Fruit fly (Drosophila melanogaster) whole organism, wandering third instar larva: ENCODE data around the gene dlg1.

Experiments used
- Abd-B ChIP-seq: fragments of >200 bp; optimal IDR thresholded peaks from 2 replicates; lab custom pipeline; 2017; ENCODE audit warnings: missing biosample characterization, missing genetic modification characterization
- CG9705 ChIP-seq: fragments of 200-800 bp; sonication (Bioruptor generic); optimal IDR thresholded peaks from 2 replicates; lab custom pipeline; 2018; ENCODE audit warnings: missing biosample characterization, mild to moderate bottlenecking, missing genetic modification characterization
- CrebA ChIP-seq: fragments of 200-800 bp; sonication (Bioruptor generic); optimal IDR thresholded peaks from 2 replicates; lab custom pipeline; 2016; ENCODE audit warnings: missing biosample characterization, mild to moderate bottlenecking, missing genetic modification characterization, borderline replicate concordance
- Dfd ChIP-seq: fragments of >200 bp; optimal IDR thresholded peaks from 2 replicates; lab custom pipeline; 2017; ENCODE audit warnings: missing biosample characterization, missing genetic modification characterization
- HLH106 ChIP-seq: fragments of 200-800 bp; optimal IDR thresholded peaks from 3 replicates; lab custom pipeline; 2019; ENCODE audit warnings: missing biosample characterization, mild to moderate bottlenecking, missing genetic modification characterization, moderate library complexity
- Hr78 ChIP-seq: fragments of >200 bp; optimal IDR thresholded peaks from 2 replicates; lab custom pipeline; 2017; ENCODE audit warnings: missing biosample characterization, missing genetic modification characterization
- Hr83 ChIP-seq: fragments of 200-300 bp; sonication (Bioruptor generic); optimal IDR thresholded peaks from 2 replicates; lab custom pipeline; 2016; ENCODE audit warnings: missing biosample characterization, mild to moderate bottlenecking, missing genetic modification characterization, moderate library complexity; ENCODE audit not compliant: poor library complexity, severe bottlenecking
- Jra ChIP-seq: sonication (Bioruptor generic); optimal IDR thresholded peaks from 2 replicates; lab custom pipeline; 2016; ENCODE audit warnings: missing biosample characterization, missing genetic modification characterization
- Mio ChIP-seq: sonication (Bioruptor generic); optimal IDR thresholded peaks from 2 replicates; lab custom pipeline; 2016; ENCODE audit warnings: missing biosample characterization, missing genetic modification characterization
- Myc ChIP-seq: fragments of >200 bp; optimal IDR thresholded peaks from 2 replicates; lab custom pipeline; 2017
- OdsH ChIP-seq: fragments of 200-800 bp; sonication (Bioruptor generic); optimal IDR thresholded peaks from 2 replicates; lab custom pipeline; 2016; ENCODE audit warnings: missing biosample characterization, mild to moderate bottlenecking, missing genetic modification characterization
- Rel ChIP-seq, 2 experiments: fragments of 200-800 bp; sonication (Bioruptor generic) in 1 of 2; optimal IDR thresholded peaks; 2 replicates in 1 of 2; 3 replicates in 1 of 2; lab custom pipeline; 2016 to 2019; ENCODE audit warnings: mild to moderate bottlenecking in 2 of 2, missing biosample characterization in 2 of 2, missing genetic modification characterization in 2 of 2, moderate library complexity in 1 of 2
- Sp1 ChIP-seq: fragments of 200-800 bp; sonication (Bioruptor generic); optimal IDR thresholded peaks from 3 replicates; lab custom pipeline; 2019; ENCODE audit warnings: missing biosample characterization, mild to moderate bottlenecking, missing genetic modification characterization, moderate library complexity
- Vsx2 ChIP-seq: fragments of 200-300, 225-300 bp; sonication (Bioruptor generic); optimal IDR thresholded peaks from 2 replicates; lab custom pipeline; 2018; ENCODE audit warnings: missing biosample characterization, missing genetic modification characterization; ENCODE audit not compliant: partially characterized antibody
- brk ChIP-seq: fragments of 200-800 bp; sonication (Bioruptor generic); optimal IDR thresholded peaks from 2 replicates; lab custom pipeline; 2016; ENCODE audit warnings: missing biosample characterization, mild to moderate bottlenecking, missing genetic modification characterization
- dsf ChIP-seq: sonication (Bioruptor generic); optimal IDR thresholded peaks from 2 replicates; lab custom pipeline; 2016; ENCODE audit warnings: missing biosample characterization, missing genetic modification characterization, borderline replicate concordance
- ey ChIP-seq: fragments of 200-800 bp; sonication (Bioruptor generic); optimal IDR thresholded peaks from 2 replicates; lab custom pipeline; 2016; ENCODE audit warnings: missing biosample characterization, missing genetic modification characterization
- foxo ChIP-seq, 2 experiments: fragments of 200-800 bp; sonication (Bioruptor generic); optimal IDR thresholded peaks; 2 replicates in 1 of 2; 3 replicates in 1 of 2; lab custom pipeline; 2016 to 2017; ENCODE audit warnings: missing biosample characterization in 2 of 2, missing genetic modification characterization in 2 of 2
- fru ChIP-seq: fragments of 200-800 bp; sonication (Bioruptor generic); optimal IDR thresholded peaks from 3 replicates; lab custom pipeline; 2016; ENCODE audit warnings: missing biosample characterization, mild to moderate bottlenecking, missing genetic modification characterization
- h ChIP-seq: fragments of 200-800 bp; sonication (Bioruptor generic); optimal IDR thresholded peaks from 3 replicates; lab custom pipeline; 2016; ENCODE audit warnings: missing biosample characterization, mild to moderate bottlenecking, missing genetic modification characterization
- jim ChIP-seq: fragments of 175-275, 200-325 bp; sonication (Bioruptor generic); optimal IDR thresholded peaks from 2 replicates; lab custom pipeline; 2016; ENCODE audit warnings: missing biosample characterization, mild to moderate bottlenecking, missing genetic modification characterization
- lola ChIP-seq: fragments of >200 bp; optimal IDR thresholded peaks from 2 replicates; lab custom pipeline; 2017; ENCODE audit warnings: missing biosample characterization, missing genetic modification characterization
- pan ChIP-seq: fragments of >200 bp; optimal IDR thresholded peaks from 2 replicates; lab custom pipeline; 2017
- psq ChIP-seq: fragments of 200-800 bp; sonication (Bioruptor generic); optimal IDR thresholded peaks from 3 replicates; lab custom pipeline; 2017; ENCODE audit warnings: missing biosample characterization, mild to moderate bottlenecking, missing genetic modification characterization, moderate library complexity
- rgr ChIP-seq: fragments of 200-800 bp; sonication (Bioruptor generic); optimal IDR thresholded peaks from 3 replicates; lab custom pipeline; 2016; ENCODE audit warnings: missing biosample characterization, mild to moderate bottlenecking, missing genetic modification characterization
- sage ChIP-seq: fragments of 200-800 bp; sonication (Bioruptor generic); optimal IDR thresholded peaks from 2 replicates; lab custom pipeline; 2016; ENCODE audit warnings: missing biosample characterization, mild to moderate bottlenecking, missing genetic modification characterization
- sv ChIP-seq: fragments of 200-800 bp; sonication (Bioruptor generic); optimal IDR thresholded peaks from 3 replicates; lab custom pipeline; 2016; ENCODE audit warnings: missing biosample characterization, missing genetic modification characterization
- tai ChIP-seq: sonication (Bioruptor generic); optimal IDR thresholded peaks from 2 replicates; lab custom pipeline; 2016; ENCODE audit warnings: missing biosample characterization, missing genetic modification characterization
- usp ChIP-seq: fragments of >200 bp; optimal IDR thresholded peaks from 2 replicates; lab custom pipeline; 2017; ENCODE audit warnings: missing biosample characterization, missing genetic modification characterization

dlg1 gene

dm6 chrX:11355708-11356174 is 13.7 kb upstream of the dlg1 start, which contains the start of gene dsh:
TSS of gene dsh (plus strand) at chrX:11355881.
- TF ChIP-seq Sp1 = peak; percentile 4
- TF ChIP-seq h (GFP tag; lab: Kevin White, UChicago) = no peak
- TF ChIP-seq lola (GFP tag; lab: Kevin White, UChicago) = no peak
- TF ChIP-seq usp (GFP tag; lab: Kevin White, UChicago) = no peak
- peak in 1 of 2 experiments; percentile 41 for TF ChIP-seq foxo (GFP tag; optimal IDR thresholded peaks at IDR 0.05; lab: Kevin White, UChicago)
- TF ChIP-seq psq (GFP tag; lab: Kevin White, UChicago) = peak; percentile 8

- TF ChIP-seq lola (GFP tag; lab: Kevin White, UChicago) (no peak), h (GFP tag; lab: Kevin White, UChicago) (no peak), Jra (GFP tag; lab: Kevin White, UChicago) (no peak), Abd-B (GFP tag; lab: Kevin White, UChicago) (no peak), brk (GFP tag; lab: Kevin White, UChicago) (no peak)
These were observed 12.8 kb upstream of the dlg1 start for dm6 chrX:11356648-11357047.

DNA sequence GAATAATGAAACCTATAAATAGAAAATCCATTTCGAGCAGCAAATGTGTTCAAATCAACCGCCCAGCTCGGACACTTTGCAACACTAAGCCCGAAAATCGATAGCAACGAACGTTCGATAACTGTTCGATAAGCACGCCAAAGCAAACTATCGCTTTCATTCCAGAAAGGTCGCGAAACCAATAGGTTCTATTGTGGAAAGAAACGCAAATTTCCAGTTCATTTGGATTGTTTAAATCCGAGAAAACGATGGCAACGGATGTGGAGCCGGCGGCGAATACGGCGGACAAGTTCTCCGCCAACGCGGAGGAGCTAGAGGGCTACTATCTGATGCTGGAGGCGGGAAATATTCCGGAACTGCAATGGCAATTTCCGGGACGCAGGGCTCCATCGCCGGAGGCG is 10.4 kb upstream of the dlg1 start, which contains the start of gene Pa1:
TSS of gene Pa1 (plus strand) at position 156 of the 401 bp plus-strand sequence.
- no peak for TF ChIP-seq Hr78 (GFP tag; lab: Kevin White, UChicago)
- TF ChIP-seq Hr83 = peak; percentile 10
- no peak for TF ChIP-seq rgr (GFP tag; lab: Kevin White, UChicago)
- no peak for TF ChIP-seq fru (GFP tag; lab: Kevin White, UChicago)
- no peak for TF ChIP-seq Dfd (GFP tag; lab: Kevin White, UChicago)
- peak; percentile 24 for TF ChIP-seq Sp1
- no peak for TF ChIP-seq Vsx2
- no peak for TF ChIP-seq ey (GFP tag; lab: Kevin White, UChicago)
- no peak for TF ChIP-seq Rel (GFP tag; optimal IDR thresholded peaks at IDR 0.05; lab: Kevin White, UChicago)
- peak; percentile 8 for TF ChIP-seq Rel (tag; optimal IDR thresholded peaks at IDR 0.05; lab: Kevin White, UChicago)
- TF ChIP-seq lola (GFP tag; lab: Kevin White, UChicago) = no peak

- TF ChIP-seq Hr78 (GFP tag; lab: Kevin White, UChicago) = no peak
- TF ChIP-seq pan = no peak
- no peak for TF ChIP-seq Rel (GFP tag; optimal IDR thresholded peaks at IDR 0.05; lab: Kevin White, UChicago)
- peak; percentile 14 for TF ChIP-seq Rel (tag; optimal IDR thresholded peaks at IDR 0.05; lab: Kevin White, UChicago)
- peak; percentile 69 for TF ChIP-seq Myc (lab: Kevin White, UChicago)
- TF ChIP-seq Jra (GFP tag; lab: Kevin White, UChicago) = peak; percentile 12
These were observed 1.5 kb upstream of the dlg1 start, which contains the start of the genes hop and Tim8 for dm6 chrX:11367783-11368509. TSS of gene hop (minus strand) at chrX:11368098. TSS of gene Tim8 (plus strand) at chrX:11368445.

DNA sequence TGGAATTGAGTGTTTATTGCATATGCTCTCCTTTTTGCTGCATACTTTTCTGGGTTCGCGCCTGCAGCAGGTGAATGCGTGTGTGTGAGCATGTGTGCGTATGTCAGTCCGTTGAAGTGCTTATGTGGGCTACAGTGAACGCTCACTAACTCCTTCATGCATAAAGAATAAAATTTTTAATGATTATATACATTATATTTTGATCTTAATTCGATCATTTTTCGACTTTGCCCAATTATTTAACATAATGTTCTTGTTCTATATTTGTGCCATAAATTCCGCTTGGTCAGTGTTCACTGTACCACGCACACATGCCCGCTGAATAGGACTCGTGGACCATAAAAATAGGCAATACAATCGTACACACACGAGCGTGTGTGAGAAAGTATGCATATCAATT is 1.3 kb downstream of the dlg1 start:
- TF ChIP-seq OdsH (GFP tag; lab: Kevin White, UChicago) (no peak), psq (GFP tag; lab: Kevin White, UChicago) (no peak), ey (GFP tag; lab: Kevin White, UChicago) (no peak), HLH106 (tag; lab: Kevin White, UChicago) (peak; percentile 36), usp (GFP tag; lab: Kevin White, UChicago) (no peak), sage (GFP tag; lab: Kevin White, UChicago) (no peak), fru (GFP tag; lab: Kevin White, UChicago) (peak; percentile 26), dsf (GFP tag; lab: Kevin White, UChicago) (no peak), CrebA (GFP tag; lab: Kevin White, UChicago) (no peak), Mio (GFP tag; lab: Kevin White, UChicago) (no peak), Myc (lab: Kevin White, UChicago) (no peak), foxo (GFP tag; optimal IDR thresholded peaks at IDR 0.05; lab: Kevin White, UChicago) (peak in 1 of 2 experiments; percentile 40), Rel (GFP tag; optimal IDR thresholded peaks at IDR 0.05; lab: Kevin White, UChicago) (no peak), Rel (tag; optimal IDR thresholded peaks at IDR 0.05; lab: Kevin White, UChicago) (no peak)

DNA sequence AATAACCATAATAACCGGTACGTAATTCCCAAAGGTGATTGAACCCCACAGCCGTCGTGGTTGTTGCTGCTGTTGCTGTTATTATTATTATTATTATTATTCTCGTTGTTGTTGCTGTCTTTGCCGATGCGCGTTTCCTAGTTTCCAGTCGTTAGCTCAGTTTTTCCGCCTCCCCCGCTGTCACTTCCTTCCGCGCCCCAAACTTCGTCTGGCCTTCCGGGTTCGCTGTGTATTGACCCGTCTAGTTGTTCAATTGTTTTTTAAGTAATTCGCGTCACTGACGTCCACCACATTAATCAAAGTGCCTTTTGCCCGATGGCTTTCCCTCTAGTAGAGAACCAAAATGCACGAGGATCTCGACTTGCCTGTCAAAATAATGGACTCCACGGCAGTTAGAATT is 2.1 kb downstream of the dlg1 start:
- TF ChIP-seq sv (no peak), jim (no peak), brk (GFP tag; lab: Kevin White, UChicago) (no peak), Hr83 (no peak), Abd-B (GFP tag; lab: Kevin White, UChicago) (no peak), CG9705 (GFP tag; lab: Kevin White, UChicago) (no peak), usp (GFP tag; lab: Kevin White, UChicago) (no peak), pan (no peak), rgr (GFP tag; lab: Kevin White, UChicago) (no peak), CrebA (GFP tag; lab: Kevin White, UChicago) (no peak), tai (GFP tag; lab: Kevin White, UChicago) (no peak)
